Worm (Caenorhabditis elegans): ENCODE measurements around the gene fbxb-18.

DNA sequence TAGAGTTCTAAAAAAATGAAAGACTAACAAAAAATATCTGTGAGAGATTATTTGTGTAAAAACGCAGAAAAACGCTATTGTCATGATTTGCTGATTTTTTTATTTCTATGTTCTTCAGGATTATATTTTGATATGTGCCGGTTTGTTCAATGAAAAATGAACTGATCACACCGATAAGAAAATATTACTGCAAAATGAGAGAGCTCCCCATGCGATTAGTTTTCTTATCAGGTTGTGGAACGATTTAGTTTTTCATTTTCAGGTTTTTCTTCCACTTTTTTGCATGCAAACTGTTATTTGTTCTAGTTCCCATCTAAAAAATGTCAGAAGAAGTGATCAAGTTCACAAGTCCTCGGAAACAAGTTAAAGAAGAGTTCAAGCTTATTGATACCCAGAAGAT, 39.5 kb upstream of the fbxb-18 start, which contains the start of gene btb-9:
- TF ChIP-seq lsy-2 (tag; optimal IDR thresholded peaks at IDR 0.05) (no peak), ztf-11 (tag; optimal IDR thresholded peaks at IDR 0.05) (no peak), nhr-237 (tag; optimal IDR thresholded peaks at IDR 0.05) (no peak), lin-39 (tag; optimal IDR thresholded peaks at IDR 0.05) (no peak), nhr-84 (tag; optimal IDR thresholded peaks at IDR 0.05) (no peak)
